Worm (Caenorhabditis elegans) whole organism, early embryonic: Measurements from ENCODE around the gene F53F4.7.

Source experiments
- ama-1 ChIP-seq: fragments of 150-350 bp; optimal IDR thresholded peaks from 2 replicates; lab custom pipeline; 2014
- ets-7 ChIP-seq: sonication (generic microtip); optimal IDR thresholded peaks from 2 replicates; lab custom pipeline; 2016; ENCODE audit warnings: missing genotype, missing genetic modification characterization, missing compliant biosample characterization

DNA sequence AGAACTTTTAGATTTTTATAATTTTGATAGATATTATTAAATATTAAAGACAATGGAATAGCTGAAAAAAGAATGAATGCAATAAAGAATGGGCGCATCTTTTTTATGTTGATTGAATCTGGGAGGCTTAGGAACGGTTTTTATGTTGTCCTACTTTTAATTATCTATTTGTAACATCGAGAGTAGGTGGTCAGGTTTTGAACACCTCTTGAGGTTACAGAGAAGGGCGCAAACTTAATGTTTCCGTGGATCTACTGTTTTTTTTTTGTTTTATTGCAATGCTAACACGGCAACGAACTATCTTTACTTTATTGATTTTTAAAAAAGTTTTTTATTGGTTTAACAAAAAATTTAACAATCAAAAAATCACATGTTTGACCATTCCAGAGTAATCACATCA is at the start of gene F53F4.7:
- TF ChIP-seq ama-1 (lab: Kevin White, UChicago) (no peak), ets-7 (tag; lab: Kevin White, UChicago) (no peak)
